Worm (Caenorhabditis elegans) whole organism, L4 larva: ENCODE results near the gene C53C11.1.
A peak's percentile ranks its signal among the peaks of the same experiment; 100 is the strongest.

Source experiments
- F26F4.8 ChIP-seq: fragments of 200-800 bp; sonication (Bioruptor generic); conservative IDR thresholded peaks from 2 replicates; pipeline ENCODE4 v1.3.6; 2022; ENCODE audit warnings: missing genetic modification characterization, missing compliant biosample characterization
- F37D6.2 ChIP-seq: sonication (generic microtip); optimal IDR thresholded peaks from 2 replicates; lab custom pipeline; 2016; ENCODE audit warnings: mild to moderate bottlenecking, missing genetic modification characterization, missing compliant biosample characterization
- T20F7.1 ChIP-seq: fragments of 200-800 bp; sonication (Bioruptor generic); optimal IDR thresholded peaks from 2 replicates; lab custom pipeline; 2018; ENCODE audit warnings: mild to moderate bottlenecking, missing genetic modification characterization, missing compliant biosample characterization
- Y48G9A.11 ChIP-seq: fragments of 200-800 bp; sonication (Bioruptor generic); IDR thresholded peaks from 2 replicates; pipeline ENCODE4 v1.3.6; 2022; ENCODE audit warnings: missing genetic modification reagents, missing genetic modification characterization, missing compliant biosample characterization
- Y5F2A.4 ChIP-seq: fragments of 200-800 bp; sonication (Bioruptor generic); optimal IDR thresholded peaks from 2 replicates; lab custom pipeline; 2018; ENCODE audit warnings: mild to moderate bottlenecking, missing genetic modification characterization, missing compliant biosample characterization
- ZK337.2 ChIP-seq: fragments of 200-800 bp; sonication (Bioruptor generic); IDR thresholded peaks from 2 replicates; pipeline ENCODE4 v1.3.6; 2022; ENCODE audit warnings: missing genetic modification reagents, missing genetic modification characterization, missing compliant biosample characterization
- aha-1 ChIP-seq: fragments of 150-350 bp; peaks from one replicate; lab custom pipeline; 2014; ENCODE audit warnings: missing biosample characterization, missing genetic modification characterization
- ama-1 ChIP-seq: fragments of 150-350 bp; optimal IDR thresholded peaks from 2 replicates; lab custom pipeline; 2014; ENCODE audit warnings: inconsistent platforms, mixed read lengths
- ceh-32 ChIP-seq: sonication (generic microtip); optimal IDR thresholded peaks from 2 replicates; lab custom pipeline; 2016; ENCODE audit warnings: mild to moderate bottlenecking, missing genetic modification characterization, missing compliant biosample characterization; ENCODE audit not compliant: poor library complexity
- ceh-44 ChIP-seq: fragments of 200-800 bp; sonication (Bioruptor generic); IDR thresholded peaks from 2 replicates; pipeline ENCODE4 v1.3.6; 2022; ENCODE audit warnings: missing genetic modification reagents, missing genetic modification characterization, missing compliant biosample characterization
- ceh-62 ChIP-seq: sonication (generic microtip); optimal IDR thresholded peaks from 2 replicates; lab custom pipeline; 2017; ENCODE audit warnings: missing biosample characterization, missing genetic modification characterization
- cey-2 ChIP-seq: sonication (generic microtip); optimal IDR thresholded peaks from 3 replicates; lab custom pipeline; 2017; ENCODE audit warnings: missing genetic modification characterization, mild to moderate bottlenecking, missing compliant biosample characterization, antibody characterized with exemption, borderline replicate concordance; ENCODE audit not compliant: insufficient read depth
- daf-16 ChIP-seq, 3 experiments: sonication (generic microtip); optimal IDR thresholded peaks; 2 replicates each; lab custom pipeline; 2016 to 2017; ENCODE audit warnings: missing genetic modification characterization in 3 of 3, missing genetic modification reagents in 3 of 3, mild to moderate bottlenecking in 2 of 3, missing compliant biosample characterization in 2 of 3, missing biosample characterization in 1 of 3, moderate library complexity in 1 of 3
- daf-19 ChIP-seq: fragments of 200-800 bp; sonication (Bioruptor generic); conservative IDR thresholded peaks from 2 replicates; pipeline ENCODE4 v1.3.6; 2022; ENCODE audit warnings: missing genetic modification characterization, missing compliant biosample characterization
- dmd-9 ChIP-seq: fragments of 200-800 bp; sonication (Bioruptor generic); IDR thresholded peaks from 2 replicates; pipeline ENCODE4 v1.3.6; 2022; ENCODE audit warnings: missing genetic modification reagents, missing genetic modification characterization, missing compliant biosample characterization
- egl-43 ChIP-seq: fragments of 200-800 bp; sonication (Bioruptor generic); IDR thresholded peaks from 2 replicates; pipeline ENCODE4 v1.3.6; 2022; ENCODE audit warnings: missing genetic modification reagents, missing genetic modification characterization, missing compliant biosample characterization
- hlh-11 ChIP-seq: fragments of 200-800 bp; sonication (Bioruptor generic); optimal IDR thresholded peaks from 2 replicates; lab custom pipeline; 2018; ENCODE audit warnings: mild to moderate bottlenecking, missing genetic modification characterization, missing compliant biosample characterization
- hmg-1.1 ChIP-seq: fragments of 200-800 bp; sonication (Bioruptor generic); IDR thresholded peaks from 2 replicates; pipeline ENCODE4 v1.3.6; 2022; ENCODE audit warnings: missing genetic modification reagents, missing genetic modification characterization, missing compliant biosample characterization
- jun-1 ChIP-seq: fragments of 150-350 bp; optimal IDR thresholded peaks from 2 replicates; lab custom pipeline; 2014; ENCODE audit warnings: missing biosample characterization, missing genetic modification reagents, missing genetic modification characterization
- lim-7 ChIP-seq: fragments of 200-800 bp; sonication (Bioruptor generic); IDR thresholded peaks from 2 replicates; pipeline ENCODE4 v1.3.6; 2022; ENCODE audit warnings: missing genetic modification characterization, missing compliant biosample characterization
- lin-29 ChIP-seq: fragments of 200-800 bp; sonication (Bioruptor generic); IDR thresholded peaks from 2 replicates; pipeline ENCODE4 v1.3.6; 2022; ENCODE audit warnings: missing genetic modification reagents, missing genetic modification characterization, missing compliant biosample characterization
- lin-38 ChIP-seq: fragments of 200-800 bp; sonication (Bioruptor generic); IDR thresholded peaks from 2 replicates; pipeline ENCODE4 v1.3.6; 2022; ENCODE audit warnings: missing genetic modification reagents, missing genetic modification characterization, missing compliant biosample characterization
- lin-39 ChIP-seq: fragments of 150-350 bp; optimal IDR thresholded peaks from 2 replicates; lab custom pipeline; 2014; ENCODE audit warnings: missing biosample characterization, missing genetic modification reagents, missing genetic modification characterization
- lsy-2 ChIP-seq, 2 experiments: fragments of 150-350 bp in 1 of 2; sonication (generic microtip) in 1 of 2; optimal IDR thresholded peaks; 2 replicates each; lab custom pipeline; 2014 to 2017; ENCODE audit warnings: missing biosample characterization in 2 of 2, missing genetic modification characterization in 2 of 2
- mes-2 ChIP-seq: sonication (generic microtip); optimal IDR thresholded peaks from 2 replicates; lab custom pipeline; 2016; ENCODE audit warnings: missing genotype, mild to moderate bottlenecking, missing genetic modification characterization, missing compliant biosample characterization; ENCODE audit not compliant: poor library complexity, severe bottlenecking
- mxl-3 ChIP-seq: fragments of 200-800 bp; sonication (Bioruptor generic); optimal IDR thresholded peaks from 2 replicates; lab custom pipeline; 2018; ENCODE audit warnings: mild to moderate bottlenecking, missing genetic modification characterization, missing compliant biosample characterization
- nhr-102 ChIP-seq: sonication (generic microtip); optimal IDR thresholded peaks from 2 replicates; lab custom pipeline; 2016; ENCODE audit warnings: mild to moderate bottlenecking, missing genetic modification characterization, moderate library complexity, missing compliant biosample characterization
- nhr-25 ChIP-seq: sonication (generic microtip); optimal IDR thresholded peaks from 2 replicates; lab custom pipeline; 2017; ENCODE audit warnings: missing genetic modification characterization, mild to moderate bottlenecking, missing compliant biosample characterization, antibody characterized with exemption, moderate library complexity, borderline replicate concordance; ENCODE audit not compliant: insufficient read depth
- nhr-48 ChIP-seq: sonication (generic microtip); optimal IDR thresholded peaks from 2 replicates; lab custom pipeline; 2016; ENCODE audit warnings: mild to moderate bottlenecking, missing genetic modification characterization, missing compliant biosample characterization
- nhr-6 ChIP-seq: fragments of 150-350 bp; optimal IDR thresholded peaks from 2 replicates; lab custom pipeline; 2014; ENCODE audit warnings: missing biosample characterization, missing genetic modification characterization
- nhr-76 ChIP-seq: fragments of 150-350 bp; optimal IDR thresholded peaks from 2 replicates; lab custom pipeline; 2014; ENCODE audit warnings: missing biosample characterization, missing genetic modification characterization
- sdz-12 ChIP-seq: fragments of 200-800 bp; sonication (Bioruptor generic); optimal IDR thresholded peaks from 2 replicates; lab custom pipeline; 2018; ENCODE audit warnings: mild to moderate bottlenecking, missing genetic modification characterization, missing compliant biosample characterization
- set-16 ChIP-seq: fragments of 200-800 bp; sonication (Bioruptor generic); IDR thresholded peaks from 2 replicates; pipeline ENCODE4 v1.3.6; 2022; ENCODE audit warnings: missing genetic modification reagents, missing genetic modification characterization, missing compliant biosample characterization
- spr-3 ChIP-seq: fragments of 200-800 bp; sonication (Bioruptor generic); optimal IDR thresholded peaks from 2 replicates; lab custom pipeline; 2018; ENCODE audit warnings: mild to moderate bottlenecking, missing genetic modification characterization, missing compliant biosample characterization
- unc-130 ChIP-seq: sonication (generic microtip); optimal IDR thresholded peaks from 2 replicates; lab custom pipeline; 2016; ENCODE audit warnings: missing genetic modification reagents, missing genetic modification characterization, missing compliant biosample characterization
- unc-39 ChIP-seq: sonication (generic microtip); optimal IDR thresholded peaks from 2 replicates; lab custom pipeline; 2017; ENCODE audit warnings: missing biosample characterization, missing genetic modification characterization
- unc-62 ChIP-seq, 3 experiments: fragments of 150-350 bp in 1 of 3; sonication (generic microtip); optimal IDR thresholded peaks in 2 of 3; peaks in 1 of 3; 1 replicate in 1 of 3; 2 replicates in 2 of 3; lab custom pipeline; 2014 to 2017; ENCODE audit warnings: missing biosample characterization in 3 of 3, missing genetic modification characterization in 3 of 3, missing genetic modification reagents in 3 of 3, missing genotype in 1 of 3

The C53C11.1 gene

ce11 chrX:17340484-17340883, at the start of gene C53C11.1:
C53C11.1 (plus strand) TSS chrX:17340784.
- TF ChIP-seq daf-16 (GFP tag; optimal IDR thresholded peaks at IDR 0.05; lab: Kevin White, UChicago), result no peak
- no peak for TF ChIP-seq daf-16 (tag; optimal IDR thresholded peaks at IDR 0.05; lab: Kevin White, UChicago)
- no peak for TF ChIP-seq lim-7 (GFP tag; lab: Robert Waterston, UW)
- TF ChIP-seq mxl-3 (GFP tag; lab: Kevin White, UChicago), result no peak
- TF ChIP-seq nhr-6 (tag; lab: Kevin White, UChicago), result no peak
- TF ChIP-seq spr-3 (GFP tag; lab: Kevin White, UChicago), result no peak
- no peak for TF ChIP-seq ceh-32 (tag; lab: Kevin White, UChicago)
- TF ChIP-seq ceh-62 (tag; lab: Kevin White, UChicago), result no peak
- TF ChIP-seq cey-2 (tag; lab: Kevin White, UChicago), result no peak
- TF ChIP-seq hmg-1.1 (GFP tag; lab: Robert Waterston, UW), result no peak

- TF ChIP-seq aha-1 (tag; lab: Kevin White, UChicago) (peak; percentile 91), nhr-102 (tag; lab: Kevin White, UChicago) (no peak)
Observed at ce11 chrX:17294019-17294418, 46.6 kb upstream of the C53C11.1 start.

- TF ChIP-seq lim-7 (GFP tag; lab: Robert Waterston, UW) (no peak), unc-39 (tag; lab: Kevin White, UChicago) (no peak), ceh-62 (tag; lab: Kevin White, UChicago) (no peak), sdz-12 (GFP tag; lab: Kevin White, UChicago) (no peak), daf-19 (GFP tag; lab: Robert Waterston, UW) (no peak), T20F7.1 (no peak), ama-1 (lab: Kevin White, UChicago) (no peak)
Observed at ce11 chrX:17294728-17295127, 45.9 kb upstream of the C53C11.1 start, which contains the start of gene C33E10.8. C33E10.8 (minus strand) TSS chrX:17294828.

- peak; percentile 16 for TF ChIP-seq hlh-11 (tag; lab: Kevin White, UChicago)
- TF ChIP-seq lsy-2 (tag; optimal IDR thresholded peaks at IDR 0.05; lab: Kevin White, UChicago), result peak in 1 of 2 experiments; percentile 79
- TF ChIP-seq nhr-76 (tag; lab: Kevin White, UChicago), result no peak
- peak; percentile 67 for TF ChIP-seq lin-38
Observed at ce11 chrX:17297408-17297807, 43.2 kb upstream of the C53C11.1 start.

ce11 chrX:17300735-17301134, 39.8 kb upstream of the C53C11.1 start:
- TF ChIP-seq unc-62 (GFP tag; optimal IDR thresholded peaks at IDR 0.05 in 1 of 2; lab: Kevin White, UChicago), result peak in 1 of 2 experiments; percentile 6
- TF ChIP-seq unc-62 (tag; optimal IDR thresholded peaks at IDR 0.05; lab: Kevin White, UChicago), result no peak
- peak; percentile 23; the same call in 1 of the 2 replicates for TF ChIP-seq egl-43 (GFP tag; lab: Robert Waterston, UW)
- no peak for TF ChIP-seq dmd-9
- no peak for TF ChIP-seq nhr-102 (tag; lab: Kevin White, UChicago)

ce11 chrX:17301900-17302299, 38.7 kb upstream of the C53C11.1 start, which contains the start of gene C33E10.10:
C33E10.10 (minus strand) TSS chrX:17302000.
- TF ChIP-seq F37D6.2 (tag; lab: Kevin White, UChicago) (no peak), ceh-44 (no peak), mes-2 (tag; lab: Kevin White, UChicago) (no peak), lin-29 (no peak), lin-39 (tag; lab: Kevin White, UChicago) (no peak), F26F4.8 (GFP tag; lab: Robert Waterston, UW) (no peak), Y5F2A.4 (no peak), set-16 (GFP tag; lab: Robert Waterston, UW) (no peak), Y48G9A.11 (GFP tag; lab: Robert Waterston, UW) (no peak), lsy-2 (tag; optimal IDR thresholded peaks at IDR 0.05; lab: Kevin White, UChicago) (no peak), nhr-48 (tag; lab: Kevin White, UChicago) (no peak), jun-1 (tag; lab: Kevin White, UChicago) (no peak), ZK337.2 (GFP tag; lab: Robert Waterston, UW) (no peak), unc-130 (no peak), nhr-25 (tag; lab: Kevin White, UChicago) (no peak), unc-62 (GFP tag; optimal IDR thresholded peaks at IDR 0.05 in 1 of 2; lab: Kevin White, UChicago) (no peak), unc-62 (tag; optimal IDR thresholded peaks at IDR 0.05; lab: Kevin White, UChicago) (no peak)
- TF ChIP-seq, all 104 proteins: peak for 0
